Fruit fly (Drosophila melanogaster): Measurements from ENCODE around the gene Nep6.

dm6 chrX:12784690-12785441 is 16.6 kb upstream of the Nep6 start, which contains the start of gene CG32647:
- TF ChIP-seq psq (optimal IDR thresholded peaks at IDR 0.05), result no peak
- TF ChIP-seq EcR (GFP tag; optimal IDR thresholded peaks at IDR 0.05), result no peak

All from whole organism.